Worm (Caenorhabditis elegans): Measurements from ENCODE around the gene B0303.11.

DNA sequence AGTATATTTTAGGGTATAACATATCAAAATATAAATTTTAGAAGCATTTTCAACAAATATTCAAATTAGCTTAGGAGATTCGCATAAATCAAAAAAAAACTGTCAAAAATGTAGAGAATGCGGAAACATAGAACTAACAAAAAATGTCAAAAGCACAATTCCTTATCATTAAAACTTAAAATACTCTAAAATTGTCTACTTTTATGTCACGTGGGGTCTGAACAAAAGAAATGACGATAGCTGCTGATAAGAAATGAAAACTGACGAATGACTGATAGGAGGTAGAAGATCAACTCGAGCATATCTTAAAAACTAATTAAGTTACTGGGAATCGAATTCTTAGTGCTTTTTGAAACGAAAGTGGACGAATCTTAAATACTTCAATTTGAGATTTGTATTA lies 23.5 kb upstream of the B0303.11 start:
- TF ChIP-seq lsy-2 (tag; optimal IDR thresholded peaks at IDR 0.05) (no peak), dmd-8 (GFP tag; IDR thresholded peaks at IDR 0.05) (no peak), egl-27 (tag; optimal IDR thresholded peaks at IDR 0.05) (no peak), hmg-1.1 (GFP tag; IDR thresholded peaks at IDR 0.05) (no peak), daf-12 (tag; optimal IDR thresholded peaks at IDR 0.05) (no peak), daf-8 (GFP tag; IDR thresholded peaks at IDR 0.05) (no peak), aly-2 (tag; optimal IDR thresholded peaks at IDR 0.05) (no peak), jun-1 (tag; optimal IDR thresholded peaks at IDR 0.05) (no peak), hif-1 (tag; optimal IDR thresholded peaks at IDR 0.05) (no peak), hlh-11 (tag; optimal IDR thresholded peaks at IDR 0.05) (peak; percentile 62), fkh-10 (GFP tag; optimal IDR thresholded peaks at IDR 0.05) (no peak)

Measured in whole organism, L4 larva.